Fruit fly (Drosophila melanogaster) whole organism, prepupa: ENCODE measurements around the gene Rdh.

Experiments used
- CG31627 ChIP-seq: fragments of 200-800 bp; sonication (Bioruptor generic); optimal IDR thresholded peaks from 3 replicates; lab custom pipeline; 2016; ENCODE audit warnings: missing biosample characterization, missing genetic modification characterization
- Eip75B ChIP-seq: fragments of 200-800 bp; sonication (Bioruptor generic); optimal IDR thresholded peaks from 3 replicates; lab custom pipeline; 2016; ENCODE audit warnings: missing biosample characterization, missing genetic modification characterization
- fd59A ChIP-seq: fragments of 200-800 bp; sonication (Bioruptor generic); optimal IDR thresholded peaks from 2 replicates; lab custom pipeline; 2017; ENCODE audit warnings: missing biosample characterization, mild to moderate bottlenecking, missing genetic modification characterization, missing genetic modification reagents

- no peak for TF ChIP-seq fd59A
- no peak for TF ChIP-seq Eip75B (GFP tag; lab: Kevin White, UChicago)
- TF ChIP-seq CG31627 (GFP tag; lab: Kevin White, UChicago): no peak
These were observed 14.2 kb upstream of the Rdh start, which contains the start of the genes CG32263 and PIG-B for dm6 chr3L:3811089-3811488.
